Worm (Caenorhabditis elegans) whole organism, L1 larva: ENCODE results near the gene T26H10.2.
A peak's percentile ranks its signal among the peaks of the same experiment; 100 is the strongest.

Source experiments
- C04F5.9 ChIP-seq: sonication (generic microtip); optimal IDR thresholded peaks from 2 replicates; lab custom pipeline; 2016; ENCODE audit warnings: missing genetic modification characterization, missing compliant biosample characterization
- C34B4.2 ChIP-seq: sonication (generic microtip); optimal IDR thresholded peaks from 2 replicates; lab custom pipeline; 2017; ENCODE audit warnings: mild to moderate bottlenecking, missing genetic modification characterization, missing compliant biosample characterization
- F16B12.6 ChIP-seq: fragments of 150-350 bp; optimal IDR thresholded peaks from 2 replicates; lab custom pipeline; 2014; ENCODE audit warnings: missing biosample characterization, missing genetic modification characterization
- aha-1 ChIP-seq: fragments of 150-350 bp; optimal IDR thresholded peaks from 2 replicates; lab custom pipeline; 2014; ENCODE audit warnings: missing biosample characterization, missing genetic modification characterization
- alr-1 ChIP-seq: fragments of 200-800 bp; sonication (Bioruptor generic); optimal IDR thresholded peaks from 2 replicates; lab custom pipeline; 2018; ENCODE audit warnings: borderline replicate concordance, mild to moderate bottlenecking, missing genetic modification characterization, missing compliant biosample characterization
- aly-2 ChIP-seq: fragments of 150-350 bp; optimal IDR thresholded peaks from 2 replicates; lab custom pipeline; 2014; ENCODE audit warnings: missing biosample characterization, missing genetic modification characterization
- ceh-63 ChIP-seq: fragments of 200-800 bp; sonication (Bioruptor generic); optimal IDR thresholded peaks from 2 replicates; lab custom pipeline; 2018; ENCODE audit warnings: mild to moderate bottlenecking, missing genetic modification characterization, missing compliant biosample characterization
- ceh-8 ChIP-seq: fragments of 200-800 bp; sonication (Bioruptor generic); optimal IDR thresholded peaks from 2 replicates; lab custom pipeline; 2018; ENCODE audit warnings: mild to moderate bottlenecking, missing genetic modification characterization, moderate library complexity, missing compliant biosample characterization
- ceh-82 ChIP-seq, 3 experiments: fragments of 150-350 bp in 1 of 3; sonication (generic microtip) in 2 of 3; optimal IDR thresholded peaks; 2 replicates each; lab custom pipeline; 2014 to 2017; ENCODE audit warnings: missing biosample characterization in 3 of 3, missing genetic modification characterization in 3 of 3
- ceh-90 ChIP-seq: sonication (generic microtip); optimal IDR thresholded peaks from 2 replicates; lab custom pipeline; 2016; ENCODE audit warnings: missing genetic modification characterization, missing compliant biosample characterization
- ces-1 ChIP-seq: fragments of 150-350 bp; optimal IDR thresholded peaks from 2 replicates; lab custom pipeline; 2014; ENCODE audit warnings: missing biosample characterization, missing genetic modification reagents, missing genetic modification characterization
- dsc-1 ChIP-seq: sonication (generic microtip); optimal IDR thresholded peaks from 2 replicates; lab custom pipeline; 2016; ENCODE audit warnings: mild to moderate bottlenecking, missing genetic modification characterization, missing compliant biosample characterization
- efl-1 ChIP-seq, 4 experiments: fragments of 150-350 bp; optimal IDR thresholded peaks in 3 of 4; peaks in 1 of 4; 1 replicate in 1 of 4; 2 replicates in 3 of 4; lab custom pipeline; 2014; ENCODE audit warnings: missing biosample characterization in 2 of 4, missing genetic modification characterization in 2 of 4, missing genetic modification reagents in 2 of 4
- efl-3 ChIP-seq: fragments of 200-800 bp; sonication (Bioruptor generic); optimal IDR thresholded peaks from 2 replicates; lab custom pipeline; 2018; ENCODE audit warnings: mild to moderate bottlenecking, missing genetic modification characterization, missing compliant biosample characterization
- egl-13 ChIP-seq: sonication (generic microtip); optimal IDR thresholded peaks from 2 replicates; lab custom pipeline; 2016; ENCODE audit warnings: missing genotype, missing genetic modification reagents, missing genetic modification characterization, missing compliant biosample characterization
- egl-27 ChIP-seq, 2 experiments: fragments of 150-350 bp in 1 of 2; sonication (generic microtip); optimal IDR thresholded peaks; 3 replicates each; lab custom pipeline; 2017 to 2018; ENCODE audit warnings: missing biosample characterization in 2 of 2, missing genetic modification characterization in 2 of 2, missing genetic modification reagents in 2 of 2
- elt-2 ChIP-seq: sonication (generic microtip); optimal IDR thresholded peaks from 2 replicates; lab custom pipeline; 2016; ENCODE audit warnings: missing genetic modification characterization, mild to moderate bottlenecking, inconsistent platforms, missing compliant biosample characterization, missing genetic modification reagents
- hlh-4 ChIP-seq: sonication (generic microtip); optimal IDR thresholded peaks from 2 replicates; lab custom pipeline; 2016; ENCODE audit warnings: mild to moderate bottlenecking, missing genetic modification characterization, missing compliant biosample characterization
- irx-1 ChIP-seq: sonication (generic microtip); optimal IDR thresholded peaks from 2 replicates; lab custom pipeline; 2016; ENCODE audit warnings: missing genetic modification characterization, missing compliant biosample characterization
- isw-1 ChIP-seq: fragments of 200-800 bp; sonication (Bioruptor generic); IDR thresholded peaks from 2 replicates; pipeline ENCODE4 v1.3.6; 2022; ENCODE audit warnings: missing genetic modification characterization, missing compliant biosample characterization
- jun-1 ChIP-seq: fragments of 150-350 bp; optimal IDR thresholded peaks from 2 replicates; lab custom pipeline; 2014; ENCODE audit warnings: missing biosample characterization, missing genetic modification reagents, missing genetic modification characterization
- lin-13 ChIP-seq: fragments of 150-350 bp; optimal IDR thresholded peaks from 2 replicates; lab custom pipeline; 2014; ENCODE audit warnings: missing biosample characterization, missing genetic modification reagents, missing genetic modification characterization
- lin-14 ChIP-seq: fragments of 200-800 bp; sonication (Bioruptor generic); optimal IDR thresholded peaks from 2 replicates; lab custom pipeline; 2018; ENCODE audit warnings: mild to moderate bottlenecking, missing genetic modification characterization, moderate library complexity, missing compliant biosample characterization
- lin-35 ChIP-seq, 2 experiments: fragments of 150-350 bp; optimal IDR thresholded peaks; 2 replicates each; lab custom pipeline; 2014; ENCODE audit warnings: missing biosample characterization in 2 of 2, missing genetic modification characterization in 2 of 2, missing genetic modification reagents in 2 of 2
- lir-3 ChIP-seq: sonication (generic microtip); optimal IDR thresholded peaks from 2 replicates; lab custom pipeline; 2016; ENCODE audit warnings: mild to moderate bottlenecking, missing genetic modification characterization, moderate library complexity, missing compliant biosample characterization; ENCODE audit not compliant: poor library complexity
- lsy-2 ChIP-seq, 2 experiments: fragments of 150-350 bp; optimal IDR thresholded peaks; 2 replicates each; lab custom pipeline; 2014; ENCODE audit warnings: missing biosample characterization in 2 of 2, missing genetic modification characterization in 2 of 2
- mef-2 ChIP-seq: fragments of 150-350 bp; optimal IDR thresholded peaks from 2 replicates; lab custom pipeline; 2014; ENCODE audit warnings: missing biosample characterization, missing genetic modification characterization
- mep-1 ChIP-seq: fragments of 150-350 bp; optimal IDR thresholded peaks from 2 replicates; lab custom pipeline; 2014; ENCODE audit warnings: missing biosample characterization, missing genetic modification characterization
- nhr-237 ChIP-seq: fragments of 150-350 bp; optimal IDR thresholded peaks from 2 replicates; lab custom pipeline; 2014; ENCODE audit warnings: missing biosample characterization, missing genetic modification characterization
- nhr-28 ChIP-seq: fragments of 150-350 bp; optimal IDR thresholded peaks from 2 replicates; lab custom pipeline; 2014; ENCODE audit warnings: missing biosample characterization, missing genetic modification characterization
- nhr-47 ChIP-seq: sonication (generic microtip); optimal IDR thresholded peaks from 2 replicates; lab custom pipeline; 2016; ENCODE audit warnings: mild to moderate bottlenecking, missing genetic modification characterization, moderate library complexity, missing compliant biosample characterization
- nhr-71 ChIP-seq: sonication (generic microtip); optimal IDR thresholded peaks from 2 replicates; lab custom pipeline; 2016; ENCODE audit warnings: mild to moderate bottlenecking, missing genetic modification characterization, moderate library complexity, missing compliant biosample characterization
- nhr-76 ChIP-seq: sonication (generic microtip); optimal IDR thresholded peaks from 2 replicates; lab custom pipeline; 2017; ENCODE audit warnings: missing biosample characterization, missing genetic modification characterization
- nhr-77 ChIP-seq: fragments of 150-350 bp; optimal IDR thresholded peaks from 2 replicates; lab custom pipeline; 2014; ENCODE audit warnings: missing biosample characterization, missing genetic modification characterization
- nhr-84 ChIP-seq: sonication (generic microtip); optimal IDR thresholded peaks from 2 replicates; lab custom pipeline; 2017; ENCODE audit warnings: missing biosample characterization, missing genetic modification characterization
- nhr-85 ChIP-seq: sonication (generic microtip); peaks from one replicate; lab custom pipeline; 2016; ENCODE audit warnings: missing genetic modification characterization, inconsistent platforms, missing compliant biosample characterization
- pax-3 ChIP-seq: fragments of 200-800 bp; sonication (Bioruptor generic); optimal IDR thresholded peaks from 2 replicates; lab custom pipeline; 2018; ENCODE audit warnings: mild to moderate bottlenecking, missing genetic modification characterization, moderate library complexity, missing compliant biosample characterization
- pqm-1 ChIP-seq: sonication (generic microtip); optimal IDR thresholded peaks from 3 replicates; lab custom pipeline; 2017; ENCODE audit warnings: missing biosample characterization, missing genetic modification characterization
- rnt-1 ChIP-seq: sonication (generic microtip); optimal IDR thresholded peaks from 2 replicates; lab custom pipeline; 2016; ENCODE audit warnings: mild to moderate bottlenecking, missing genetic modification characterization, moderate library complexity, missing compliant biosample characterization
- skn-1 ChIP-seq: fragments of 150-350 bp; optimal IDR thresholded peaks from 2 replicates; lab custom pipeline; 2014; ENCODE audit warnings: missing biosample characterization, missing genetic modification characterization
- snu-23 ChIP-seq: sonication (generic microtip); optimal IDR thresholded peaks from 2 replicates; lab custom pipeline; 2016; ENCODE audit warnings: missing genetic modification characterization, missing compliant biosample characterization
- sox-4 ChIP-seq: sonication (generic microtip); optimal IDR thresholded peaks from 2 replicates; lab custom pipeline; 2016; ENCODE audit warnings: missing genetic modification characterization, missing compliant biosample characterization
- sptf-1 ChIP-seq: fragments of 150-350 bp; optimal IDR thresholded peaks from 2 replicates; lab custom pipeline; 2014; ENCODE audit warnings: missing biosample characterization, missing genetic modification characterization
- sup-37 ChIP-seq: fragments of 200-800 bp; sonication (Bioruptor generic); optimal IDR thresholded peaks from 2 replicates; lab custom pipeline; 2018; ENCODE audit warnings: mild to moderate bottlenecking, missing genetic modification characterization, missing compliant biosample characterization
- swsn-7 ChIP-seq: sonication (generic microtip); optimal IDR thresholded peaks from 2 replicates; lab custom pipeline; 2016; ENCODE audit warnings: missing genetic modification characterization, missing compliant biosample characterization
- tbx-2 ChIP-seq: sonication (generic microtip); optimal IDR thresholded peaks from 2 replicates; lab custom pipeline; 2016; ENCODE audit warnings: missing genetic modification characterization, missing compliant biosample characterization
- tlp-1 ChIP-seq: fragments of 150-350 bp; optimal IDR thresholded peaks from 2 replicates; lab custom pipeline; 2014; ENCODE audit warnings: missing biosample characterization, missing genetic modification characterization
- unc-130 ChIP-seq: fragments of 150-350 bp; optimal IDR thresholded peaks from 2 replicates; lab custom pipeline; 2017; ENCODE audit warnings: missing biosample characterization, missing genetic modification characterization, inconsistent platforms
- unc-30 ChIP-seq: sonication (generic microtip); optimal IDR thresholded peaks from 2 replicates; lab custom pipeline; 2017; ENCODE audit warnings: missing biosample characterization, missing genetic modification characterization
- unc-86 ChIP-seq: sonication (generic microtip); optimal IDR thresholded peaks from 2 replicates; lab custom pipeline; 2016; ENCODE audit warnings: missing genetic modification characterization, missing compliant biosample characterization
- unc-98 ChIP-seq: fragments of 200-800 bp; sonication (Bioruptor generic); IDR thresholded peaks from 2 replicates; pipeline ENCODE4 v1.3.6; 2022; ENCODE audit warnings: missing genetic modification characterization, missing compliant biosample characterization
- vab-15 ChIP-seq: sonication (generic microtip); optimal IDR thresholded peaks from 2 replicates; lab custom pipeline; 2017; ENCODE audit warnings: missing genotype, mild to moderate bottlenecking, missing genetic modification characterization, missing compliant biosample characterization
- zag-1 ChIP-seq: fragments of 150-350 bp; optimal IDR thresholded peaks from 2 replicates; lab custom pipeline; 2014; ENCODE audit warnings: missing biosample characterization, missing genetic modification characterization
- ztf-11 ChIP-seq, 2 experiments: sonication (generic microtip); optimal IDR thresholded peaks; 2 replicates each; lab custom pipeline; 2016 to 2017; ENCODE audit warnings: missing genetic modification characterization in 2 of 2, missing biosample characterization in 1 of 2, missing compliant biosample characterization in 1 of 2

Gene T26H10.2

ce11 chrV:11412125-11412524 lies 12.3 kb downstream of the T26H10.2 start (continued):
- TF ChIP-seq nhr-71 (tag; lab: Kevin White, UChicago) (peak; percentile 71), ceh-82 (tag; optimal IDR thresholded peaks at IDR 0.05; lab: Kevin White, UChicago) (peak in 1 of 3 experiments; percentile 3), unc-86 (tag; lab: Kevin White, UChicago) (no peak), nhr-85 (tag; lab: Kevin White, UChicago) (peak; percentile 78), lsy-2 (tag; optimal IDR thresholded peaks at IDR 0.05; lab: Kevin White, UChicago) (no peak), skn-1 (peak; percentile 33), C34B4.2 (no peak), mep-1 (tag; lab: Kevin White, UChicago) (peak; percentile 35), sup-37 (peak; percentile 9), nhr-237 (tag; lab: Kevin White, UChicago) (no peak), egl-13 (tag; lab: Kevin White, UChicago) (no peak), sptf-1 (tag; lab: Kevin White, UChicago) (no peak), swsn-7 (tag; lab: Kevin White, UChicago) (peak; percentile 42), nhr-47 (tag; lab: Kevin White, UChicago) (no peak), zag-1 (tag; lab: Kevin White, UChicago) (no peak), ztf-11 (tag; optimal IDR thresholded peaks at IDR 0.05; lab: Kevin White, UChicago) (no peak), lin-14 (GFP tag; lab: Kevin White, UChicago) (peak; percentile 68), alr-1 (tag; lab: Kevin White, UChicago) (no peak), lin-13 (GFP tag; lab: Kevin White, UChicago) (no peak), nhr-84 (no peak), dsc-1 (no peak), nhr-77 (tag; lab: Kevin White, UChicago) (peak; percentile 51), pax-3 (tag; lab: Kevin White, UChicago) (no peak), ceh-8 (GFP tag; lab: Kevin White, UChicago) (no peak), lir-3 (tag; lab: Kevin White, UChicago) (no peak), irx-1 (tag; lab: Kevin White, UChicago) (no peak), C04F5.9 (tag; lab: Kevin White, UChicago) (no peak), unc-30 (tag; lab: Kevin White, UChicago) (no peak), aly-2 (tag; lab: Kevin White, UChicago) (no peak), rnt-1 (tag; lab: Kevin White, UChicago) (peak; percentile 71), ces-1 (GFP tag; lab: Kevin White, UChicago) (no peak), hlh-4 (tag; lab: Kevin White, UChicago) (no peak), F16B12.6 (tag; lab: Kevin White, UChicago) (no peak), tlp-1 (no peak), elt-2 (tag; lab: Kevin White, UChicago) (peak; percentile 72), nhr-76 (tag; lab: Kevin White, UChicago) (no peak), vab-15 (tag; lab: Kevin White, UChicago) (no peak), unc-98 (peak; percentile 43), lin-35 (GFP tag; optimal IDR thresholded peaks at IDR 0.05; lab: Kevin White, UChicago) (peak in 1 of 2 experiments; percentile 81), efl-3 (GFP tag; lab: Kevin White, UChicago) (no peak), aha-1 (no peak), unc-130 (tag; lab: Kevin White, UChicago) (peak; percentile 41), jun-1 (tag; lab: Kevin White, UChicago) (no peak), ceh-90 (tag; lab: Kevin White, UChicago) (no peak), efl-1 (optimal IDR thresholded peaks at IDR 0.05; lab: Kevin White, UChicago) (peak; percentile 11 to 46), efl-1 (GFP tag; optimal IDR thresholded peaks at IDR 0.05 in 1 of 2; lab: Kevin White, UChicago) (peak; percentile 23 to 93), egl-27 (tag; optimal IDR thresholded peaks at IDR 0.05; lab: Kevin White, UChicago) (no peak), ceh-63 (GFP tag; lab: Kevin White, UChicago) (no peak), nhr-28 (tag; lab: Kevin White, UChicago) (no peak), isw-1 (no peak), snu-23 (GFP tag; lab: Kevin White, UChicago) (peak; percentile 74), sox-4 (tag; lab: Kevin White, UChicago) (no peak), mef-2 (tag; lab: Kevin White, UChicago) (no peak), pqm-1 (no peak), tbx-2 (no peak)
